Worm (Caenorhabditis elegans) whole organism, L2 larva: Measurements from ENCODE around the gene nhr-188.

Experiments
- C34F6.9 ChIP-seq: fragments of 150-350 bp; optimal IDR thresholded peaks from 2 replicates; lab custom pipeline; 2014; ENCODE audit warnings: missing biosample characterization, missing genetic modification characterization
- F13H6.1 ChIP-seq: sonication (generic microtip); optimal IDR thresholded peaks from 2 replicates; lab custom pipeline; 2016; ENCODE audit warnings: missing genetic modification characterization, missing compliant biosample characterization
- R02D3.7 ChIP-seq: fragments of 150-350 bp; optimal IDR thresholded peaks from 2 replicates; lab custom pipeline; 2014; ENCODE audit warnings: missing biosample characterization, missing genetic modification characterization
- Y55F3AM.14 ChIP-seq: fragments of 200-800 bp; sonication (Bioruptor generic); optimal IDR thresholded peaks from 2 replicates; lab custom pipeline; 2018; ENCODE audit warnings: mild to moderate bottlenecking, missing genetic modification characterization, missing compliant biosample characterization
- ZK546.5 ChIP-seq: sonication (generic microtip); optimal IDR thresholded peaks from 2 replicates; lab custom pipeline; 2017; ENCODE audit warnings: missing biosample characterization, missing genetic modification characterization
- alr-1 ChIP-seq: fragments of 150-350 bp; optimal IDR thresholded peaks from 2 replicates; lab custom pipeline; 2014; ENCODE audit warnings: missing biosample characterization, missing genetic modification characterization
- aly-2 ChIP-seq: fragments of 150-350 bp; optimal IDR thresholded peaks from 2 replicates; lab custom pipeline; 2014; ENCODE audit warnings: missing biosample characterization, missing genetic modification characterization
- ama-1 ChIP-seq: fragments of 150-350 bp; optimal IDR thresholded peaks from 2 replicates; lab custom pipeline; 2018; ENCODE audit warnings: inconsistent platforms
- blmp-1 ChIP-seq: sonication (generic microtip); optimal IDR thresholded peaks from 2 replicates; lab custom pipeline; 2017; ENCODE audit warnings: missing genetic modification characterization, mild to moderate bottlenecking, missing compliant biosample characterization, antibody characterized with exemption, moderate library complexity; ENCODE audit not compliant: insufficient read depth
- ceh-16 ChIP-seq: fragments of 150-350 bp; optimal IDR thresholded peaks from 2 replicates; lab custom pipeline; 2014; ENCODE audit warnings: missing biosample characterization, missing genetic modification characterization
- dmd-4 ChIP-seq: sonication (generic microtip); optimal IDR thresholded peaks from 2 replicates; lab custom pipeline; 2017; ENCODE audit warnings: missing biosample characterization, missing genetic modification characterization
- egl-27 ChIP-seq: sonication (generic microtip); optimal IDR thresholded peaks from 3 replicates; lab custom pipeline; 2017; ENCODE audit warnings: missing biosample characterization, missing genetic modification reagents, missing genetic modification characterization
- elt-3 ChIP-seq: sonication (generic microtip); optimal IDR thresholded peaks from 2 replicates; lab custom pipeline; 2017; ENCODE audit warnings: missing biosample characterization, missing genetic modification characterization
- fos-1 ChIP-seq: fragments of 150-350 bp; optimal IDR thresholded peaks from 2 replicates; lab custom pipeline; 2014; ENCODE audit warnings: missing biosample characterization, missing genetic modification characterization
- lin-11 ChIP-seq: fragments of 150-350 bp; sonication (generic microtip); optimal IDR thresholded peaks from 2 replicates; lab custom pipeline; 2014; ENCODE audit warnings: missing biosample characterization, missing genetic modification characterization, inconsistent platforms, mixed read lengths
- lin-13 ChIP-seq: fragments of 150-350 bp; optimal IDR thresholded peaks from 2 replicates; lab custom pipeline; 2014; ENCODE audit warnings: missing biosample characterization, missing genetic modification reagents, missing genetic modification characterization
- lin-39 ChIP-seq: fragments of 150-350 bp; optimal IDR thresholded peaks from 2 replicates; lab custom pipeline; 2014; ENCODE audit warnings: missing biosample characterization, missing genetic modification reagents, missing genetic modification characterization
- lsy-2 ChIP-seq, 2 experiments: fragments of 150-350 bp in 1 of 2; sonication (generic microtip) in 1 of 2; optimal IDR thresholded peaks; 2 replicates each; lab custom pipeline; 2014 to 2017; ENCODE audit warnings: missing biosample characterization in 2 of 2, missing genetic modification characterization in 2 of 2
- mab-5 ChIP-seq: fragments of 150-350 bp; optimal IDR thresholded peaks from 2 replicates; lab custom pipeline; 2014; ENCODE audit warnings: missing biosample characterization, missing genetic modification characterization
- mdl-1 ChIP-seq, 2 experiments: fragments of 150-350 bp in 1 of 2; sonication (generic microtip) in 1 of 2; optimal IDR thresholded peaks; 2 replicates each; lab custom pipeline; 2017; ENCODE audit warnings: missing biosample characterization in 2 of 2, missing genetic modification characterization in 2 of 2
- nhr-10 ChIP-seq: sonication (generic microtip); optimal IDR thresholded peaks from 2 replicates; lab custom pipeline; 2017; ENCODE audit warnings: missing biosample characterization, missing genetic modification characterization
- nhr-12 ChIP-seq: fragments of 150-350 bp; optimal IDR thresholded peaks from 2 replicates; lab custom pipeline; 2014; ENCODE audit warnings: missing biosample characterization, missing genetic modification characterization
- nhr-21 ChIP-seq: fragments of 150-350 bp; optimal IDR thresholded peaks from 2 replicates; lab custom pipeline; 2014; ENCODE audit warnings: missing biosample characterization, missing genetic modification characterization
- nhr-25 ChIP-seq: fragments of 150-350 bp; sonication (generic microtip); optimal IDR thresholded peaks from 3 replicates; lab custom pipeline; 2014; ENCODE audit warnings: missing biosample characterization, missing genetic modification characterization
- nhr-6 ChIP-seq: fragments of 150-350 bp; optimal IDR thresholded peaks from 2 replicates; lab custom pipeline; 2014; ENCODE audit warnings: missing biosample characterization, missing genetic modification characterization
- nhr-77 ChIP-seq: fragments of 150-350 bp; optimal IDR thresholded peaks from 2 replicates; lab custom pipeline; 2014; ENCODE audit warnings: missing biosample characterization, missing genetic modification characterization
- peb-1 ChIP-seq: fragments of 150-350 bp; optimal IDR thresholded peaks from 2 replicates; lab custom pipeline; 2014; ENCODE audit warnings: missing biosample characterization, missing genetic modification characterization
- sem-4 ChIP-seq: fragments of 150-350 bp; optimal IDR thresholded peaks from 2 replicates; lab custom pipeline; 2014; ENCODE audit warnings: missing biosample characterization, missing genetic modification reagents, missing genetic modification characterization
- sma-3 ChIP-seq: sonication (generic microtip); optimal IDR thresholded peaks from 2 replicates; lab custom pipeline; 2016; ENCODE audit warnings: missing genetic modification reagents, missing genetic modification characterization, missing compliant biosample characterization
- sma-9 ChIP-seq, 2 experiments: fragments of 150-350 bp in 1 of 2; sonication (generic microtip) in 1 of 2; optimal IDR thresholded peaks; 2 replicates each; lab custom pipeline; 2014 to 2016; ENCODE audit warnings: missing genetic modification characterization in 2 of 2, mild to moderate bottlenecking in 1 of 2, missing biosample characterization in 1 of 2, missing compliant biosample characterization in 1 of 2, missing genetic modification reagents in 1 of 2, moderate library complexity in 1 of 2
- snpc-4 ChIP-seq: fragments of 150-350 bp; optimal IDR thresholded peaks from 2 replicates; lab custom pipeline; 2014; ENCODE audit warnings: missing biosample characterization, missing genetic modification characterization
- unc-39 ChIP-seq: fragments of 150-350 bp; optimal IDR thresholded peaks from 2 replicates; lab custom pipeline; 2014; ENCODE audit warnings: missing biosample characterization, missing genetic modification characterization
- unc-55 ChIP-seq: fragments of 150-350 bp; sonication (generic microtip); optimal IDR thresholded peaks from 3 replicates; lab custom pipeline; 2014; ENCODE audit warnings: missing biosample characterization, missing genetic modification reagents, missing genetic modification characterization
- ztf-1 ChIP-seq: fragments of 200-800 bp; sonication (Bioruptor generic); conservative IDR thresholded peaks from 2 replicates; pipeline ENCODE4 v1.3.6; 2022; ENCODE audit warnings: missing genetic modification characterization, missing compliant biosample characterization
- ztf-11 ChIP-seq: sonication (generic microtip); optimal IDR thresholded peaks from 2 replicates; lab custom pipeline; 2017; ENCODE audit warnings: missing biosample characterization, missing genetic modification characterization
- ztf-4 ChIP-seq: fragments of 150-350 bp; optimal IDR thresholded peaks from 2 replicates; lab custom pipeline; 2014; ENCODE audit warnings: missing biosample characterization, missing genetic modification characterization

Gene nhr-188

DNA sequence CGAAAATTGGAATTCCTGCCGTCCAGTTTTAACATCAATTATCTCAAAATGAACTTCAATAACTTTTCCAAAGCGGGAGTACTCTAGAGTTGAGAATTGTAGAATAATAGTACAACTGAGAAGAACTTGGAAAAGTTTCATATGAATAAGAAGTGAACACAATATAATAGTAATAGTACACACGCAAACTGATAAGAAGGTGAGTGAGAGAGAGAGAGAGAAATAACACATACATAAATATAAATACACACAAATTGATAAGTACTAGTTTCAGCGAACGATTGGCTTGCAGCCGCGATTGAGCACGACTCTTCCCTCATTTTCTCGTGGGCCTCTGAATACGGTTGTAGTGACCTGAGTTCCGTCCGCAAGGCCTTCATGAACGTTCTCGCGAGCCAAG, 31.5 kb upstream of the nhr-188 start, which contains the start of gene C17E7.13:
TSS of gene C17E7.13 (minus strand) at position 176 of the 400 bp plus-strand sequence.
- peak; percentile 59 for TF ChIP-seq fos-1 (tag; lab: Kevin White, UChicago)
- TF ChIP-seq elt-3 (tag; lab: Kevin White, UChicago): no peak
- TF ChIP-seq, all 48 proteins: peak for 1

DNA sequence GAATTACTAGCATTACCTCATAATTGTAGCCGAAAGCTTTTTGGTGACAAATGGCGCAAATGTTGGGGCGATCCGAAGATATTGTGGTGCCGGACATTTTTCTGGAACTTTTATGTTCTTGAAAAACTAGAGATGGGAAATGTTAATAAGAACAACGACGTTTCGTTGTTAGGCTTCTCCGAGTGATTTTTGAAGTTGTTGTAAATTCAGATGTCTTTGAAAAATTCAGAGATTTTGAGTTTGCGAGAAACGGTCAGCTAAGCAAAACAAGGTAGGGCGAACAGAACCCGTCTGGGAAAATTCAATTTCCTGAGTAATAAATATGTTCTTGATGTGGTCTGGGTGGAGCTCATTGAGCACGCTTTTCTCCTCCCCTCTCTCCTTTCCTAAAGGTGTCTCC, 28.4 kb upstream of the nhr-188 start, which contains the start of gene nhr-124:
TSS of gene nhr-124 (minus strand) at position 101 of the 400 bp plus-strand sequence.
- no peak for TF ChIP-seq ztf-11 (tag; lab: Kevin White, UChicago)
- TF ChIP-seq blmp-1 (tag; lab: Kevin White, UChicago): no peak
- no peak for TF ChIP-seq sem-4 (tag; lab: Kevin White, UChicago)
- no peak for TF ChIP-seq mdl-1 (tag; optimal IDR thresholded peaks at IDR 0.05; lab: Kevin White, UChicago)
- TF ChIP-seq nhr-6 (tag; lab: Kevin White, UChicago): no peak
- TF ChIP-seq ztf-4: no peak
- TF ChIP-seq F13H6.1: no peak
- no peak for TF ChIP-seq mab-5 (tag; lab: Kevin White, UChicago)
- no peak for TF ChIP-seq snpc-4 (tag; lab: Kevin White, UChicago)
- no peak for TF ChIP-seq ZK546.5 (tag; lab: Kevin White, UChicago)
- no peak for TF ChIP-seq fos-1 (tag; lab: Kevin White, UChicago)
- no peak for TF ChIP-seq Y55F3AM.14 (GFP tag; lab: Kevin White, UChicago)
- TF ChIP-seq lin-11 (tag; lab: Kevin White, UChicago): no peak
- no peak for TF ChIP-seq ceh-16 (tag; lab: Kevin White, UChicago)
- no peak for TF ChIP-seq unc-39 (tag; lab: Kevin White, UChicago)
- no peak for TF ChIP-seq nhr-21 (tag; lab: Kevin White, UChicago)

DNA sequence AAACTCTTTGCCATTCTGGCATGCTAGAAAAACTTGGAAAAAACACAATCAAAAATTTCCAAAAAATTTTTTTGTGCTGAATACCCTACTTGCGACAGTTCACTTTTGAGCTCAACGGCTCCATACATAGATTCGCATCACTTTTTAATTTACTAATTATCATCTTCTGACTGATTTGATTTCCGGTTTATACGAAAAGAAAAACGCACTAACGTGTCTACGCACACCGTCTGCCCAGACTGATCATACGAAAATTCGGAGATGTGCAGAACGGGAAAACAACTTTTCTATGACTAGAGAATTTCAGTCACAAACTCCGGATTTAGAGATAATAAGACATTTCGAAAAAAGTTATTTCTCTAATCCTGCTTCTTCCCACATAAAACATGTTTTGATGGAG, 26.9 kb upstream of the nhr-188 start:
- TF ChIP-seq sem-4 (tag; lab: Kevin White, UChicago) (no peak), nhr-12 (no peak), unc-39 (tag; lab: Kevin White, UChicago) (no peak), peb-1 (tag; lab: Kevin White, UChicago) (no peak), blmp-1 (tag; lab: Kevin White, UChicago) (no peak), ztf-4 (no peak), sma-3 (GFP tag; lab: Kevin White, UChicago) (no peak), nhr-6 (tag; lab: Kevin White, UChicago) (no peak), ama-1 (lab: Kevin White, UChicago) (no peak), aly-2 (tag; lab: Kevin White, UChicago) (no peak), ztf-11 (tag; lab: Kevin White, UChicago) (no peak), fos-1 (tag; lab: Kevin White, UChicago) (no peak), unc-55 (GFP tag; lab: Kevin White, UChicago) (no peak), lin-13 (GFP tag; lab: Kevin White, UChicago) (no peak), ceh-16 (tag; lab: Kevin White, UChicago) (no peak), nhr-77 (tag; lab: Kevin White, UChicago) (no peak), alr-1 (tag; lab: Kevin White, UChicago) (no peak), nhr-10 (no peak), ZK546.5 (tag; lab: Kevin White, UChicago) (no peak)

DNA sequence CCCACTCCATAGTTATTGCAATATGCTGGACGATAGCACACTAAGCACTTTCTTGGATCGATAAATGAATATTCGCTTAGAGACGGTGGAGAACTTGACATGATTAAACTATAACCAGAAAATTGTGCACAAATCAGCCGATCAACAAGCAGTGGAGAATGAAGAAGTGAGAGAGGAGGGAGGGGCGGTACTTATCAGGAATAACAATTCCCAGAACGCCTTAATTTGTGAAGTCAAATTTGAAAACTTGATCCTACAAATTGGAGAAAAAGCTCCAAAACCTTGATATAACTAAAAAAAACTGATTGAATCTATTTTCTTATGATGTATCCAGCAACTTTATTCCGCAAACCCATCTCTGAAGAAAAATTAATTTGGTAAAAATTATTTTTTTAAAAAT, 20.6 kb upstream of the nhr-188 start, which contains the start of gene nhr-159:
TSS of gene nhr-159 (minus strand) at position 101 of the 400 bp plus-strand sequence.
- TF ChIP-seq lin-39 (tag; lab: Kevin White, UChicago): no peak
- no peak for TF ChIP-seq sem-4 (tag; lab: Kevin White, UChicago)
- TF ChIP-seq nhr-77 (tag; lab: Kevin White, UChicago): no peak
- TF ChIP-seq unc-55 (GFP tag; lab: Kevin White, UChicago): no peak
- no peak for TF ChIP-seq R02D3.7 (tag; lab: Kevin White, UChicago)

DNA sequence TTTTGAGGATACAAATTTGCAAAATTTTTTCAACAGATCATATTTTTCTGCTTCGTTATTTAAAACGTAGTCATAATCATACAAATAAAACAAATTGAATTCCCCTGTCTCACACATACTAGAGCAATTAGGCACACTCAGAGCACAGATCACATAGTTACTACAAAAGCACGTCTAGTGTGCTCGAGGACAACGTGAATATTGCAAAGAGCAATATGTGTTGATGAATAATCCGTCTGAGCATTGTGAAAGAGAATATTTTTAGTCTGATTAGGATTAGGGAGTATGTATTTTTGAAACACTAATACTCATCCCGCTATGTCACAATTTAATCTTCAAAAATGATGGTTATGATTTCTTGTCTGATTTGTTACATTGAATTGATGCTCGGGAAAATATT, 19.6 kb upstream of the nhr-188 start:
- TF ChIP-seq lin-11 (tag; lab: Kevin White, UChicago): no peak
- TF ChIP-seq nhr-21 (tag; lab: Kevin White, UChicago): peak; percentile 3
- TF ChIP-seq, all 48 proteins: peak for 1

DNA sequence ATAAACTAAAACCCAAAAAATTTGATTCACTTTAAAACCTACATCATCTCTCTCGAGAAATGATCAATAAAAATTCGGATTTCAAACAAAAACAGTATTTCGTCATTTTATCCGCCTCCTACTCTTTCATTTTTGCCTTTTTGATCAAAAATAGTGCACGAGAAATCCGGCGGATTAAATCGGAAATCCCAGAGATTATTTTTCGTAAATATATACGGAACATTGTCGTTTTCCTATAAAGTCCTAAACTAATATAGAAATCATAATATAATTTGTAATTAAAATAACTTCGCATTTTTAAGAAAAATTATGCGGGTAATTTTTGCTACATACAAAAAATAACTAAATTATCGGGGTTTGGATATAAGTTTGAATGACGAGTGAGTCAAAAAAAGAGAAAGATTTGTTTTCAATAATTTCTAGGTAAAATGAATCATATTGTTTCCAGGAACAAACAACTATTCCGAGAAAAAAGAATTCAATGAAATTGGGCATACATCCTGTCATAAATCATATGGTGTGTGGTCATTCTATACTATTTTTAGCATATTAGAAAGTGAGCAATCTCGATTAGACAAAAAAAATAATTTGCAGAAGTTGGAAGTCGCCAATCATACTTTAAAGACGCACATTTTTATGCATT, 16.6 kb upstream of the nhr-188 start, which contains the start of gene nhr-158:
TSS of gene nhr-158 (minus strand) at position 51 of the 643 bp plus-strand sequence.
- peak; percentile 55 for TF ChIP-seq sma-9 (GFP tag; optimal IDR thresholded peaks at IDR 0.05; lab: Kevin White, UChicago)
- TF ChIP-seq sma-9 (tag; optimal IDR thresholded peaks at IDR 0.05; lab: Kevin White, UChicago): no peak
- TF ChIP-seq nhr-25 (tag; lab: Kevin White, UChicago): no peak
- TF ChIP-seq snpc-4 (tag; lab: Kevin White, UChicago): no peak
- TF ChIP-seq nhr-6 (tag; lab: Kevin White, UChicago): no peak
- TF ChIP-seq ztf-1: no peak
- no peak for TF ChIP-seq peb-1 (tag; lab: Kevin White, UChicago)
- no peak for TF ChIP-seq unc-55 (GFP tag; lab: Kevin White, UChicago)
- peak; percentile 87 for TF ChIP-seq nhr-21 (tag; lab: Kevin White, UChicago)
- TF ChIP-seq ama-1 (lab: Kevin White, UChicago): no peak
- peak; percentile 54 for TF ChIP-seq dmd-4 (tag; lab: Kevin White, UChicago)
- TF ChIP-seq F13H6.1: no peak
- no peak for TF ChIP-seq egl-27 (tag; lab: Kevin White, UChicago)
- peak in 1 of 2 experiments; percentile 42 for TF ChIP-seq lsy-2 (tag; optimal IDR thresholded peaks at IDR 0.05; lab: Kevin White, UChicago)
- peak; percentile 1 for TF ChIP-seq C34F6.9 (tag; lab: Kevin White, UChicago)
- TF ChIP-seq ztf-4: peak; percentile 35
